Worm (Caenorhabditis elegans): ENCODE measurements around the gene C34F11.5.

C34F11.5 gene

DNA sequence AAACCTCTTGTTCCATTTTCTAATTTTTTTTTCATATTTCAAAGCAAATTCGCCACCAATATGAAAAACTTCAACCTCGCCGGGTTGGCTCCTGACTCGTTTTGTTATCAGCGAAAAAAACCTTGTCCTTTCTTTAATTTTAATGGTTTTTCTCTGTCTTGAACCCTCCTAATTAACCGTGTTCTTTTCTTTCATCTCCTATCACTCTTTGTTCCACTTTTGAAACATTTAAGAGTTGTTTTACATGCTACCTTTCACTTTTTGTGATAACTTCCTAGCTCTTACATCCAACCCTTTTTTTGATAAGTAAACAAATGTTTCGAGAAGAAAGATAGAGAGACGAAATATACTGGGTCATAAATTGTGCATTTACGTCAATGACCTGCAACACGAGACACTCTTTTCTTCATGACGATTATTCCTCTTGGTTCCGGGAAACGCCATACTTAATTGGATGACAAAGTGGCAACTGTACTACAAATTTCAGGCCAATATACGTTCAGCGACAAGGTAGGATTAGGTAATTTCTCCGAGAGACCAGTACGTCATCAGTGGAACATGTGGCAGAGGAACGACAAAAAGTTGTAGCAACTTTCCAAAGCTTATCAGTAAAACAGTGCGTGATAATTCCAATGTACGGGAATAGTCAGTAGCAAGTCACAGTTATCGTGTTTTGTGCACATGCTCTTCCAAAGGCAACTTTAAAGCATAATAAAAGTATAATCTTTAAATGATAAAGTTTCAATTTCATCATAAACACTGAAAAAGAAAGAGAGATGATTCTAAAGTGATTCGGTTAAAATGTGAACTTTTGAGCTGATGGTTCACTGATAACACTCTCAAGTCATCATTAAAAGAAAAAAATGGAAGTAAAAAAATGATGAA, 10.7 kb upstream of the C34F11.5 start:
- TF ChIP-seq tbp1 (GFP tag; optimal IDR thresholded peaks at IDR 0.05) (peak; percentile 8), nhr-80 (tag; optimal IDR thresholded peaks at IDR 0.05) (peak; percentile 71), hrde-1 (tag; optimal IDR thresholded peaks at IDR 0.05; ENCODE audit: borderline replicate concordance) (no peak), let-607 (tag; optimal IDR thresholded peaks at IDR 0.05) (peak in 1 of 2 experiments; percentile 8), ztf-22 (GFP tag; optimal IDR thresholded peaks at IDR 0.05) (peak; percentile 83), nhr-27 (tag; optimal IDR thresholded peaks at IDR 0.05) (no peak), cebp-1 (GFP tag; IDR thresholded peaks at IDR 0.05) (0 out of 2 replicates have a peak, but pooled peaks have one; percentile 51), cebp-1 (tag; optimal IDR thresholded peaks at IDR 0.05) (peak; percentile 30), hmg-1.2 (GFP tag; IDR thresholded peaks at IDR 0.05) (0 out of 2 replicates have a peak, but pooled peaks have one; percentile 9), atf-7 (tag; optimal IDR thresholded peaks at IDR 0.05) (peak; percentile 77)

DNA sequence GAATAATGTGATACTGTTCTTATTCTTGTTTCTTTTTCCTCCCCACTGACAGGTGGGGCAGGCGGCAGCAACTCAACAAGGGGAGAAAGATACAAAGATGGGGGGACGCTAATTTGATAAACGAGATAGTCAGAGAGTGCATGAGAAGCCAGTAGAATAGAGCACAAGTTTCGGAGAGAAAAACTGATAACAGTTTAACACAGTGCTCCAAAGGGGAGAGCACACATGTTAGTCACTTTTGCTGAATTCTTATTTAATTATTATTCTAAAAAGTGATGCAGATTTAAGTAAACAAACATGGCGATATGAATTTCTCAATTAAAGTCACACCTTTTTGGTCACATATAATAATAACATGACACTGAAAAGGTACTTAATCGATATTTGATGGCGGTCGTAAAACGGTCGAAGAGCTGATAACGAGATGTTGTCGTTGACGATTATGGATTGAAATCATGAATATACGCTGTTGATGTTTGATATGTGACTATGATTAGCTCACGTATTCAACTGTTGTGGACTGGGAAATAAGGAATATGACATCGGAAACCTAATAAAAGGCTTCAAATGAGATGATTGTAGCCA, 9.6 kb upstream of the C34F11.5 start:
- TF ChIP-seq pha-4 (tag; optimal IDR thresholded peaks at IDR 0.05) (no peak), ztf-3 (GFP tag; optimal IDR thresholded peaks at IDR 0.05) (no peak), let-607 (tag; optimal IDR thresholded peaks at IDR 0.05) (no peak), attf-6 (GFP tag; IDR thresholded peaks at IDR 0.05) (no peak), ama-1 (optimal IDR thresholded peaks at IDR 0.05) (no peak), ama-1 (GFP tag; optimal IDR thresholded peaks at IDR 0.05) (no peak), attf-3 (GFP tag; conservative IDR thresholded peaks at IDR 0.05) (no peak), efl-1 (GFP tag; optimal IDR thresholded peaks at IDR 0.05) (no peak), mxl-1 (tag; optimal IDR thresholded peaks at IDR 0.05) (no peak), F57A8.1 (GFP tag; optimal IDR thresholded peaks at IDR 0.05) (no peak), lag-1 (GFP tag; IDR thresholded peaks at IDR 0.05) (no peak), Y53F4B.3 (GFP tag; IDR thresholded peaks at IDR 0.05) (no peak), nfya-1 (tag; optimal IDR thresholded peaks at IDR 0.05; ENCODE audit: borderline replicate concordance, insufficient read depth) (no peak), mes-4 (tag; optimal IDR thresholded peaks at IDR 0.05) (no peak), B0019.2 (GFP tag; conservative IDR thresholded peaks at IDR 0.05) (no peak), nhr-80 (tag; optimal IDR thresholded peaks at IDR 0.05) (peak; percentile 90), snpc-1.1 (tag; optimal IDR thresholded peaks at IDR 0.05; ENCODE audit: insufficient read depth) (no peak), lin-40 (tag; optimal IDR thresholded peaks at IDR 0.05) (no peak), ets-4 (GFP tag; optimal IDR thresholded peaks at IDR 0.05) (no peak), ceh-40 (GFP tag; IDR thresholded peaks at IDR 0.05) (no peak), lsy-27 (tag; optimal IDR thresholded peaks at IDR 0.05; ENCODE audit: borderline replicate concordance, insufficient read depth) (no peak), zfh-2 (GFP tag; conservative IDR thresholded peaks at IDR 0.05) (no peak), F52B5.7 (tag; optimal IDR thresholded peaks at IDR 0.05) (no peak), aptf-3 (GFP tag; IDR thresholded peaks at IDR 0.05) (no peak), bed-1 (GFP tag; IDR thresholded peaks at IDR 0.05) (no peak), ekl-4 (GFP tag; IDR thresholded peaks at IDR 0.05) (no peak), egl-18 (GFP tag; IDR thresholded peaks at IDR 0.05) (no peak), mcd-1 (GFP tag; IDR thresholded peaks at IDR 0.05) (0 out of 2 replicates have a peak, but pooled peaks have one; percentile 5), rpc-1 (optimal IDR thresholded peaks at IDR 0.05) (no peak), rpc-1 (tag; optimal IDR thresholded peaks at IDR 0.05) (no peak), nfyb-1 (GFP tag; IDR thresholded peaks at IDR 0.05) (no peak), B0336.3 (GFP tag; IDR thresholded peaks at IDR 0.05) (peak; percentile 30; the same call in 1 of the 2 replicates), ztf-22 (GFP tag; optimal IDR thresholded peaks at IDR 0.05) (peak; percentile 44), unc-62 (GFP tag; optimal IDR thresholded peaks at IDR 0.05) (peak; percentile 30)
